Worm (Caenorhabditis elegans) whole organism, young adult: ENCODE data around the gene spex-3.

Experiments used
- D2030.7 ChIP-seq: fragments of 200-800 bp; sonication (Bioruptor generic); IDR thresholded peaks from 2 replicates; pipeline ENCODE4 v1.3.6; 2022; ENCODE audit warnings: missing genetic modification reagents, missing genetic modification characterization, missing compliant biosample characterization
- F23B12.7 ChIP-seq: sonication (generic microtip); optimal IDR thresholded peaks from 2 replicates; lab custom pipeline; 2017; ENCODE audit warnings: missing genetic modification characterization, mild to moderate bottlenecking, missing compliant biosample characterization, antibody characterized with exemption, moderate library complexity; ENCODE audit not compliant: insufficient read depth
- F39B2.1 ChIP-seq: fragments of 200-800 bp; sonication (Bioruptor generic); IDR thresholded peaks from 2 replicates; pipeline ENCODE4 v1.3.6; 2022; ENCODE audit warnings: missing genetic modification reagents, missing genetic modification characterization, missing compliant biosample characterization
- F52B5.7 ChIP-seq: sonication (generic microtip); optimal IDR thresholded peaks from 2 replicates; lab custom pipeline; 2016; ENCODE audit warnings: mild to moderate bottlenecking, missing genetic modification characterization, missing compliant biosample characterization
- F55B11.4 ChIP-seq: sonication (generic microtip); optimal IDR thresholded peaks from 2 replicates; lab custom pipeline; 2016; ENCODE audit warnings: missing compliant biosample characterization, missing genetic modification characterization, borderline replicate concordance; ENCODE audit not compliant: insufficient read depth
- K11D2.4 ChIP-seq: fragments of 200-800 bp; sonication (Bioruptor generic); IDR thresholded peaks from 2 replicates; pipeline ENCODE4 v1.3.6; 2022; ENCODE audit warnings: missing genetic modification reagents, missing genetic modification characterization, missing compliant biosample characterization
- T07F8.4 ChIP-seq: sonication (generic microtip); optimal IDR thresholded peaks from 2 replicates; lab custom pipeline; 2016; ENCODE audit warnings: mild to moderate bottlenecking, missing genetic modification characterization, moderate library complexity, missing compliant biosample characterization
- Y56A3A.18 ChIP-seq: fragments of 200-800 bp; sonication (Bioruptor generic); IDR thresholded peaks from 2 replicates; pipeline ENCODE4 v1.3.6; 2022; ENCODE audit warnings: missing genetic modification reagents, missing genetic modification characterization, missing compliant biosample characterization
- attf-3 ChIP-seq: fragments of 200-800 bp; sonication (Bioruptor generic); conservative IDR thresholded peaks from 2 replicates; pipeline ENCODE4 v1.3.6; 2022; ENCODE audit warnings: missing genetic modification reagents, missing genetic modification characterization, missing compliant biosample characterization
- cebp-1 ChIP-seq, 2 experiments: fragments of 200-800 bp in 1 of 2; sonication (Bioruptor generic) in 1 of 2; sonication (generic microtip) in 1 of 2; IDR thresholded peaks in 1 of 2; optimal IDR thresholded peaks in 1 of 2; 2 replicates each; pipeline versions ENCODE4 v1.3.6 to Lab custom; 2017 to 2022; ENCODE audit warnings: missing compliant biosample characterization in 2 of 2, missing genetic modification characterization in 2 of 2, mild to moderate bottlenecking in 1 of 2, missing genetic modification reagents in 1 of 2, moderate library complexity in 1 of 2
- cebp-2 ChIP-seq: fragments of 200-800 bp; sonication (Bioruptor generic); IDR thresholded peaks from 2 replicates; pipeline ENCODE4 v1.3.6; 2022; ENCODE audit warnings: missing genetic modification characterization, missing compliant biosample characterization
- ceh-100 ChIP-seq: fragments of 200-800 bp; sonication (Bioruptor generic); IDR thresholded peaks from 2 replicates; pipeline ENCODE4 v1.3.6; 2022; ENCODE audit warnings: missing genetic modification reagents, missing genetic modification characterization, missing compliant biosample characterization
- ceh-27 ChIP-seq: fragments of 200-800 bp; sonication (Bioruptor generic); optimal IDR thresholded peaks from 2 replicates; lab custom pipeline; 2018; ENCODE audit warnings: mild to moderate bottlenecking, missing genetic modification characterization, moderate library complexity, missing compliant biosample characterization
- die-1 ChIP-seq: sonication (generic microtip); optimal IDR thresholded peaks from 2 replicates; lab custom pipeline; 2016; ENCODE audit warnings: missing genotype, mild to moderate bottlenecking, missing genetic modification characterization, missing compliant biosample characterization
- dpff-1 ChIP-seq: sonication (generic microtip); optimal IDR thresholded peaks from 2 replicates; lab custom pipeline; 2017; ENCODE audit warnings: mild to moderate bottlenecking, missing genetic modification characterization, missing compliant biosample characterization
- dpl-1 ChIP-seq: fragments of 150-350 bp; optimal IDR thresholded peaks from 2 replicates; lab custom pipeline; 2014; ENCODE audit warnings: missing biosample characterization, missing genetic modification reagents, missing genetic modification characterization
- egl-18 ChIP-seq: fragments of 200-800 bp; sonication (Bioruptor generic); IDR thresholded peaks from 2 replicates; pipeline ENCODE4 v1.3.6; 2022; ENCODE audit warnings: missing genetic modification reagents, missing genetic modification characterization, missing compliant biosample characterization
- egrh-3 ChIP-seq: fragments of 200-800 bp; sonication (Bioruptor generic); IDR thresholded peaks from 2 replicates; pipeline ENCODE4 v1.3.6; 2022; ENCODE audit warnings: missing genetic modification reagents, missing genetic modification characterization, missing compliant biosample characterization
- gei-17 ChIP-seq: fragments of 200-800 bp; sonication (Bioruptor generic); optimal IDR thresholded peaks from 2 replicates; lab custom pipeline; 2018; ENCODE audit warnings: mild to moderate bottlenecking, missing genetic modification characterization, missing compliant biosample characterization
- him-1 ChIP-seq: sonication (generic microtip); optimal IDR thresholded peaks from 2 replicates; lab custom pipeline; 2016; ENCODE audit warnings: missing genotype, missing genetic modification reagents, missing genetic modification characterization, missing compliant biosample characterization
- hlh-26 ChIP-seq: fragments of 200-800 bp; sonication (Bioruptor generic); conservative IDR thresholded peaks from 2 replicates; pipeline ENCODE4 v1.3.6; 2022; ENCODE audit warnings: missing genetic modification reagents, missing genetic modification characterization, missing compliant biosample characterization
- hrde-1 ChIP-seq: sonication (generic microtip); optimal IDR thresholded peaks from 2 replicates; lab custom pipeline; 2016; ENCODE audit warnings: missing genetic modification characterization, mild to moderate bottlenecking, missing compliant biosample characterization, moderate library complexity, missing genotype, missing genetic modification reagents, borderline replicate concordance
- hsf-1 ChIP-seq: fragments of 200-800 bp; sonication (Bioruptor generic); IDR thresholded peaks from 2 replicates; pipeline ENCODE4 v1.3.6; 2022; ENCODE audit warnings: missing genetic modification reagents, missing genetic modification characterization, missing compliant biosample characterization
- let-526 ChIP-seq: fragments of 200-800 bp; sonication (Bioruptor generic); IDR thresholded peaks from 2 replicates; pipeline ENCODE4 v1.3.6; 2022; ENCODE audit warnings: missing genetic modification reagents, missing genetic modification characterization, missing compliant biosample characterization
- lin-35 ChIP-seq, 3 experiments: fragments of 150-350 bp in 2 of 3; sonication (generic microtip) in 1 of 3; optimal IDR thresholded peaks; 2 replicates each; lab custom pipeline; 2014 to 2018; ENCODE audit warnings: missing biosample characterization in 3 of 3, missing genetic modification characterization in 3 of 3, missing genetic modification reagents in 3 of 3
- madf-3 ChIP-seq: fragments of 200-800 bp; sonication (Bioruptor generic); IDR thresholded peaks from 2 replicates; pipeline ENCODE4 v1.3.6; 2022; ENCODE audit warnings: missing genetic modification reagents, missing genetic modification characterization, missing compliant biosample characterization
- madf-8 ChIP-seq: fragments of 200-800 bp; sonication (Bioruptor generic); conservative IDR thresholded peaks from 2 replicates; pipeline ENCODE4 v1.3.6; 2022; ENCODE audit warnings: missing genetic modification reagents, missing genetic modification characterization, missing compliant biosample characterization
- nfyb-1 ChIP-seq: fragments of 200-800 bp; sonication (Bioruptor generic); IDR thresholded peaks from 2 replicates; pipeline ENCODE4 v1.3.6; 2022; ENCODE audit warnings: missing genetic modification reagents, missing genetic modification characterization, missing compliant biosample characterization
- nhr-179 ChIP-seq: sonication (generic microtip); optimal IDR thresholded peaks from 2 replicates; lab custom pipeline; 2016; ENCODE audit warnings: mild to moderate bottlenecking, missing genetic modification characterization, missing compliant biosample characterization
- nhr-80 ChIP-seq: sonication (generic microtip); optimal IDR thresholded peaks from 2 replicates; lab custom pipeline; 2016; ENCODE audit warnings: missing genetic modification characterization, missing compliant biosample characterization
- tbx-9 ChIP-seq: sonication (generic microtip); optimal IDR thresholded peaks from 2 replicates; lab custom pipeline; 2016; ENCODE audit warnings: borderline replicate concordance, missing genetic modification characterization, inconsistent platforms, missing compliant biosample characterization
- ztf-22 ChIP-seq: fragments of 200-800 bp; sonication (Bioruptor generic); optimal IDR thresholded peaks from 2 replicates; lab custom pipeline; 2018; ENCODE audit warnings: mild to moderate bottlenecking, missing genetic modification characterization, moderate library complexity, missing compliant biosample characterization
- ztf-28 ChIP-seq: fragments of 200-800 bp; sonication (Bioruptor generic); IDR thresholded peaks from 2 replicates; pipeline ENCODE4 v1.3.6; 2022; ENCODE audit warnings: missing genetic modification reagents, missing genetic modification characterization, missing compliant biosample characterization

spex-3 gene

DNA sequence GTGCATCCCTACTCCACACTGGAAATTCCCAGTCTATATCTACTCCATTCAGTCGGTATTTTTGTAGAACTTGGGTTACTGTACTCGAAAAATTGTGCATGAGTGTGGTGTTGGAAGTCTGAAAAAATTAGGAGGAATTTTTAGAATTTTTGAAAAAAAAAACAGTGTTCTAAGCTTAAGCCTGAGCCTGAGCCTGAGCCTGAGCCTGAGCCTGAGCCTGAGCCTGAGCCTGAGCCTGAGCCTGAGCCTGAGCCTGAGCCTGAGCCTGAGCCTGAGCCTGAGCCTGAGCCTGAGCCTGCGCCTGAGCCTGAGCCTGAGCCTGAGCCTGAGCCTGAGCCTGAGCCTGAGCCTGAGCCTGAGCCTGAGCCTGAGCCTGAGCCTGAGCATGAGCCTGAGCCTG is 45.9 kb downstream of the spex-3 start:
- TF ChIP-seq egrh-3 (GFP tag; lab: Robert Waterston, UW): peak; percentile 91

DNA sequence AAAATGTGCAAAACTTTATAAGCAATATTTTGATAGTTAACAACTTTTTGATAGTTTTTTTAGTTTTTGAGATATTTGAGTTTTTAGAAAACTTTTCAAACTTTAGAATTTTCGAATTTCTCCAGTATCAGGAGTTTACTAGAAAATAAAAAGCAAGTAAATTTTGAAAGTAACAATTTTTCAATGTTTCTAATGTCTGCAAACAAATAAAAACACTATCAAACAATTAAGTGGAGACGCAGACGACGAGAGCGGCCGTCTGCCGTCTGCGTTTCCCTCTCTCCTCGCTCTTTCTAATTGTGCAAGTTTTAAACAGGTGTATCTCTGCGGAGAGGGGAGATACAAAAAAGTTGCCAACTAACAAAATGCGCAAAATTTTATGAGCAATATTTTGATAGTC is 49.3 kb downstream of the spex-3 start:
- TF ChIP-seq F55B11.4 (tag; lab: Kevin White, UChicago) (no peak), F39B2.1 (GFP tag; lab: Robert Waterston, UW) (no peak), dpff-1 (no peak), him-1 (tag; lab: Kevin White, UChicago) (no peak), F52B5.7 (tag; lab: Kevin White, UChicago) (no peak), ztf-28 (GFP tag; lab: Robert Waterston, UW) (no peak), ceh-27 (GFP tag; lab: Kevin White, UChicago) (no peak), tbx-9 (tag; lab: Kevin White, UChicago) (no peak), D2030.7 (no peak), gei-17 (GFP tag; lab: Kevin White, UChicago) (no peak), nhr-80 (tag; lab: Kevin White, UChicago) (no peak), ztf-22 (GFP tag; lab: Kevin White, UChicago) (no peak), nfyb-1 (GFP tag; lab: Robert Waterston, UW) (no peak), dpl-1 (GFP tag; lab: Kevin White, UChicago) (no peak), hsf-1 (GFP tag; lab: Robert Waterston, UW) (no peak), nhr-179 (tag; lab: Kevin White, UChicago) (no peak)

DNA sequence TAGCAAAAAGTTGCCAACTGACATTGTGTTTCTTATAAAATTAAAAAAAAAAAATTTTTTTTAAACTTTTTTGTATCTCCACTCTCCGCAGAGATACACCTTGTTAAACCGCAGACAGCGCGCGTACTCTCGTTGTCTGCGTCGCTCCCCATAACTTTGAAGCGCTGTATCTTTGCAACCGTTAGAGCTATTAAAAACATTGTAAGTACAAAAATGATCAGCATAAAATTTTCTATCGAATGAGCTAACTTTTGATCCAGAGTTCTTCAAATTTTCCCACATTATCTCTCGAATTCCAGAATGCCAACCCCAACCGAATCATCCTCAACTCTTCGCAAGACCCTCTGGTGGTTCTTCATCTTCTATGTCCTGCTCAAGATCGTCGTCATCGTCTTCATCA is 50.1 kb downstream of the spex-3 start, which contains the start of gene Y22D7AL.1:
TSS of gene Y22D7AL.1 (plus strand) at position 301 of the 400 bp plus-strand sequence.
- TF ChIP-seq hlh-26: no peak
- TF ChIP-seq F23B12.7 (tag; lab: Kevin White, UChicago): no peak
- TF ChIP-seq die-1: no peak
- TF ChIP-seq madf-3 (GFP tag; lab: Robert Waterston, UW): no peak
- TF ChIP-seq let-526 (GFP tag; lab: Robert Waterston, UW): no peak
- no peak for TF ChIP-seq hrde-1
- no peak for TF ChIP-seq ceh-100 (GFP tag; lab: Robert Waterston, UW)
- TF ChIP-seq T07F8.4 (tag; lab: Kevin White, UChicago): no peak
- no peak for TF ChIP-seq lin-35 (GFP tag; optimal IDR thresholded peaks at IDR 0.05; lab: Kevin White, UChicago)
- no peak for TF ChIP-seq Y56A3A.18
- no peak for TF ChIP-seq madf-8
- TF ChIP-seq attf-3 (GFP tag; lab: Robert Waterston, UW): no peak
- no peak for TF ChIP-seq egl-18 (GFP tag; lab: Robert Waterston, UW)
- no peak for TF ChIP-seq cebp-2
- TF ChIP-seq K11D2.4 (GFP tag; lab: Robert Waterston, UW): no peak
- no peak for TF ChIP-seq cebp-1 (GFP tag; IDR thresholded peaks at IDR 0.05; lab: Robert Waterston, UW)
- TF ChIP-seq cebp-1 (tag; optimal IDR thresholded peaks at IDR 0.05; lab: Kevin White, UChicago): no peak
